Fruit fly (Drosophila melanogaster) whole organism, embryonic: Measurements from ENCODE around the gene CG43339.

Experiments used
- BtbVII ChIP-seq: fragments of 200-800 bp; sonication (Bioruptor generic); optimal IDR thresholded peaks from 3 replicates; lab custom pipeline; 2017; ENCODE audit warnings: missing biosample characterization, mild to moderate bottlenecking, missing genetic modification characterization
- CG12071 ChIP-seq: fragments of 200-800 bp; sonication (Bioruptor generic); optimal IDR thresholded peaks from 3 replicates; lab custom pipeline; 2018; ENCODE audit warnings: missing biosample characterization, mild to moderate bottlenecking, missing genetic modification characterization
- CG14014 ChIP-seq: fragments of 200-800 bp; sonication (Bioruptor generic); IDR thresholded peaks from 2 replicates; pipeline ENCODE4 v1.3.6; 2022; ENCODE audit warnings: missing biosample characterization, missing genetic modification characterization
- CG14965 ChIP-seq: fragments of 200-800 bp; sonication (Bioruptor generic); optimal IDR thresholded peaks from 2 replicates; lab custom pipeline; 2016; ENCODE audit warnings: missing biosample characterization, missing genetic modification characterization, borderline replicate concordance
- CG15601 ChIP-seq: fragments of 200-800 bp; sonication (Bioruptor generic); optimal IDR thresholded peaks from 3 replicates; lab custom pipeline; 2019; ENCODE audit warnings: missing biosample characterization, mild to moderate bottlenecking, missing genetic modification characterization, moderate library complexity
- CG1602 ChIP-seq: fragments of 200-800 bp; sonication (Bioruptor generic); optimal IDR thresholded peaks from 3 replicates; lab custom pipeline; 2016; ENCODE audit warnings: missing biosample characterization, missing genetic modification characterization
- CG18764 ChIP-seq: fragments of 200-800 bp; sonication (Bioruptor generic); optimal IDR thresholded peaks from 3 replicates; lab custom pipeline; 2016; ENCODE audit warnings: missing biosample characterization, missing genetic modification characterization
- CG2202 ChIP-seq: fragments of 200-800 bp; sonication (Bioruptor generic); optimal IDR thresholded peaks from 2 replicates; lab custom pipeline; 2018; ENCODE audit warnings: missing biosample characterization, mild to moderate bottlenecking, missing genetic modification characterization
- CG6689 ChIP-seq: fragments of 200-800 bp; sonication (Bioruptor generic); IDR thresholded peaks from 2 replicates; pipeline ENCODE4 v1.3.6; 2022; ENCODE audit warnings: missing biosample characterization, missing genetic modification characterization
- CG9215 ChIP-seq: fragments of 200-800 bp; sonication (Bioruptor generic); IDR thresholded peaks from 2 replicates; pipeline ENCODE4 v1.3.6; 2022; ENCODE audit warnings: missing biosample characterization, missing genetic modification characterization
- Dip2 ChIP-seq: fragments of 200-800 bp; sonication (Bioruptor generic); IDR thresholded peaks from 2 replicates; pipeline ENCODE4 v1.3.6; 2022; ENCODE audit warnings: missing biosample characterization, missing genetic modification characterization
- Drgx ChIP-seq: fragments of 200-800 bp; sonication (Bioruptor generic); IDR thresholded peaks from 2 replicates; pipeline ENCODE4 v1.3.6; 2022; ENCODE audit warnings: missing biosample characterization, missing genetic modification characterization
- Fer3 ChIP-seq: fragments of 200-800 bp; sonication (Bioruptor generic); optimal IDR thresholded peaks from 2 replicates; lab custom pipeline; 2018; ENCODE audit warnings: missing biosample characterization, mild to moderate bottlenecking, missing genetic modification characterization, moderate library complexity
- H15 ChIP-seq: fragments of 200-800 bp; sonication (Bioruptor generic); IDR thresholded peaks from 3 replicates; pipeline ENCODE4 v1.3.6; 2022; ENCODE audit warnings: missing biosample characterization, missing genetic modification characterization
- H2.0 ChIP-seq: fragments of 200-800 bp; sonication (Bioruptor generic); IDR thresholded peaks from 2 replicates; pipeline ENCODE4 v1.3.6; 2022; ENCODE audit warnings: missing biosample characterization, missing genetic modification characterization
- Jarid2 ChIP-seq: fragments of 200-800 bp; sonication (Bioruptor generic); optimal IDR thresholded peaks from 3 replicates; lab custom pipeline; 2017; ENCODE audit warnings: mild to moderate bottlenecking, missing biosample characterization, missing genetic modification reagents, missing genetic modification characterization
- Lhr ChIP-seq: fragments of 200-800 bp; sonication (Bioruptor generic); optimal IDR thresholded peaks from 3 replicates; lab custom pipeline; 2017; ENCODE audit warnings: mild to moderate bottlenecking, missing biosample characterization, missing genetic modification reagents, missing genetic modification characterization
- MESR4 ChIP-seq: fragments of 200-800 bp; sonication (Bioruptor generic); optimal IDR thresholded peaks from 2 replicates; lab custom pipeline; 2018; ENCODE audit warnings: missing biosample characterization, mild to moderate bottlenecking, missing genetic modification characterization, moderate library complexity
- MTF-1 ChIP-seq: fragments of 200-800 bp; sonication (Bioruptor generic); optimal IDR thresholded peaks from 2 replicates; lab custom pipeline; 2018; ENCODE audit warnings: missing biosample characterization, mild to moderate bottlenecking, missing genetic modification characterization, borderline replicate concordance
- Meics ChIP-seq: fragments of 200-800 bp; sonication (Bioruptor generic); optimal IDR thresholded peaks from 2 replicates; lab custom pipeline; 2017; ENCODE audit warnings: missing biosample characterization, mild to moderate bottlenecking, missing genetic modification characterization
- Nf-YA ChIP-seq: fragments of 200-800 bp; sonication (Bioruptor generic); IDR thresholded peaks from 2 replicates; pipeline ENCODE4 v1.3.6; 2022; ENCODE audit warnings: missing biosample characterization, missing genetic modification characterization
- Sry-β ChIP-seq: fragments of 200-800 bp; sonication (Bioruptor generic); optimal IDR thresholded peaks from 2 replicates; lab custom pipeline; 2018; ENCODE audit warnings: missing biosample characterization, mild to moderate bottlenecking, missing genetic modification characterization, moderate library complexity
- YL-1 ChIP-seq: fragments of 200-800 bp; sonication (Bioruptor generic); optimal IDR thresholded peaks from 3 replicates; lab custom pipeline; 2017; ENCODE audit warnings: missing biosample characterization, mild to moderate bottlenecking, missing genetic modification characterization
- ab ChIP-seq: fragments of 200-800 bp; sonication (Bioruptor generic); optimal IDR thresholded peaks from 2 replicates; lab custom pipeline; 2016; ENCODE audit warnings: missing biosample characterization, missing genetic modification characterization
- aop ChIP-seq: fragments of 200-800 bp; sonication (Bioruptor generic); IDR thresholded peaks from 2 replicates; pipeline ENCODE4 v1.3.6; 2022; ENCODE audit warnings: missing biosample characterization, missing genetic modification characterization
- ato ChIP-seq: fragments of 200-800 bp; sonication (Bioruptor generic); IDR thresholded peaks from 2 replicates; pipeline ENCODE4 v1.3.6; 2022; ENCODE audit warnings: missing biosample characterization, missing genetic modification characterization; ENCODE audit not compliant: partially characterized antibody
- bigmax ChIP-seq: fragments of 200-800 bp; sonication (Bioruptor generic); optimal IDR thresholded peaks from 2 replicates; lab custom pipeline; 2018; ENCODE audit warnings: missing biosample characterization, mild to moderate bottlenecking, missing genetic modification characterization
- br ChIP-seq: fragments of >200 bp; optimal IDR thresholded peaks from 2 replicates; lab custom pipeline; 2017
- caup ChIP-seq: fragments of 200-800 bp; sonication (Bioruptor generic); optimal IDR thresholded peaks from 3 replicates; lab custom pipeline; 2017; ENCODE audit warnings: missing biosample characterization, mild to moderate bottlenecking, missing genetic modification characterization, moderate library complexity; ENCODE audit not compliant: severe bottlenecking
- corto ChIP-seq: fragments of 200-800 bp; sonication (Bioruptor generic); optimal IDR thresholded peaks from 2 replicates; lab custom pipeline; 2016; ENCODE audit warnings: missing biosample characterization, mild to moderate bottlenecking, missing genetic modification characterization, moderate library complexity
- da ChIP-seq: fragments of 200-800 bp; sonication (Bioruptor generic); optimal IDR thresholded peaks from 2 replicates; lab custom pipeline; 2016; ENCODE audit warnings: missing biosample characterization, missing genetic modification characterization
- danr ChIP-seq: fragments of 200-800 bp; sonication (Bioruptor generic); IDR thresholded peaks from 2 replicates; pipeline ENCODE4 v1.3.6; 2022; ENCODE audit warnings: missing biosample characterization, missing genetic modification characterization
- fd96Cb ChIP-seq: fragments of 200-800 bp; sonication (Bioruptor generic); optimal IDR thresholded peaks from 2 replicates; lab custom pipeline; 2018; ENCODE audit warnings: missing biosample characterization, mild to moderate bottlenecking, missing genetic modification characterization, moderate library complexity
- fu2 ChIP-seq: fragments of 200-800 bp; sonication (Bioruptor generic); optimal IDR thresholded peaks from 2 replicates; lab custom pipeline; 2016; ENCODE audit warnings: missing biosample characterization, missing genetic modification characterization
- gcm ChIP-seq: fragments of 200-800 bp; sonication (Bioruptor generic); optimal IDR thresholded peaks from 2 replicates; lab custom pipeline; 2019; ENCODE audit warnings: missing biosample characterization, mild to moderate bottlenecking, missing genetic modification characterization, moderate library complexity
- grau ChIP-seq: fragments of 200-800 bp; optimal IDR thresholded peaks from 3 replicates; lab custom pipeline; 2019; ENCODE audit warnings: missing biosample characterization, mild to moderate bottlenecking, missing genetic modification characterization, moderate library complexity
- kni ChIP-seq: fragments of 200-800 bp; sonication (Bioruptor generic); optimal IDR thresholded peaks from 3 replicates; lab custom pipeline; 2017; ENCODE audit warnings: mild to moderate bottlenecking, missing biosample characterization, missing genetic modification reagents, missing genetic modification characterization
- mirr ChIP-seq: fragments of 200-800 bp; sonication (Bioruptor generic); optimal IDR thresholded peaks from 3 replicates; lab custom pipeline; 2018; ENCODE audit warnings: missing biosample characterization, mild to moderate bottlenecking, missing genetic modification characterization
- odd ChIP-seq: fragments of 200-800 bp; sonication (Bioruptor generic); optimal IDR thresholded peaks from 2 replicates; lab custom pipeline; 2017; ENCODE audit warnings: missing biosample characterization, mild to moderate bottlenecking, missing genetic modification characterization
- pfk ChIP-seq: fragments of 200-800 bp; sonication (Bioruptor generic); optimal IDR thresholded peaks from 2 replicates; lab custom pipeline; 2018; ENCODE audit warnings: missing biosample characterization, mild to moderate bottlenecking, missing genetic modification characterization, moderate library complexity
- pnt ChIP-seq: fragments of 200-800 bp; sonication (Bioruptor generic); optimal IDR thresholded peaks from 3 replicates; lab custom pipeline; 2016; ENCODE audit warnings: missing biosample characterization, missing genetic modification characterization
- repo ChIP-seq: fragments of 200-800 bp; sonication (Bioruptor generic); optimal IDR thresholded peaks from 2 replicates; lab custom pipeline; 2016; ENCODE audit warnings: missing biosample characterization, missing genetic modification characterization
- schlank ChIP-seq: fragments of 200-800 bp; sonication (Bioruptor generic); optimal IDR thresholded peaks from 2 replicates; lab custom pipeline; 2018; ENCODE audit warnings: missing biosample characterization, mild to moderate bottlenecking, missing genetic modification characterization
- shn ChIP-seq: fragments of 200-800 bp; sonication (Bioruptor generic); optimal IDR thresholded peaks from 3 replicates; lab custom pipeline; 2016; ENCODE audit warnings: missing biosample characterization, missing genetic modification characterization
- sna ChIP-seq: fragments of 200-800 bp; sonication (Bioruptor generic); IDR thresholded peaks from 2 replicates; pipeline ENCODE4 v1.3.6; 2022; ENCODE audit warnings: missing biosample characterization, missing genetic modification characterization; ENCODE audit not compliant: partially characterized antibody
- sqz ChIP-seq: fragments of 200-800 bp; sonication (Bioruptor generic); optimal IDR thresholded peaks from 3 replicates; lab custom pipeline; 2018; ENCODE audit warnings: missing biosample characterization, mild to moderate bottlenecking, missing genetic modification characterization
- tio ChIP-seq: fragments of 200-800 bp; sonication (Bioruptor generic); optimal IDR thresholded peaks from 2 replicates; lab custom pipeline; 2017; ENCODE audit warnings: missing biosample characterization, missing genetic modification characterization, inconsistent platforms
- wek ChIP-seq: fragments of 200-800 bp; sonication (Bioruptor generic); optimal IDR thresholded peaks from 3 replicates; lab custom pipeline; 2018; ENCODE audit warnings: missing biosample characterization, mild to moderate bottlenecking, missing genetic modification characterization, moderate library complexity
- zf30C ChIP-seq: fragments of 200-800 bp; sonication (Bioruptor generic); optimal IDR thresholded peaks from 3 replicates; lab custom pipeline; 2018; ENCODE audit warnings: missing biosample characterization, mild to moderate bottlenecking, missing genetic modification characterization

The CG43339 gene

DNA sequence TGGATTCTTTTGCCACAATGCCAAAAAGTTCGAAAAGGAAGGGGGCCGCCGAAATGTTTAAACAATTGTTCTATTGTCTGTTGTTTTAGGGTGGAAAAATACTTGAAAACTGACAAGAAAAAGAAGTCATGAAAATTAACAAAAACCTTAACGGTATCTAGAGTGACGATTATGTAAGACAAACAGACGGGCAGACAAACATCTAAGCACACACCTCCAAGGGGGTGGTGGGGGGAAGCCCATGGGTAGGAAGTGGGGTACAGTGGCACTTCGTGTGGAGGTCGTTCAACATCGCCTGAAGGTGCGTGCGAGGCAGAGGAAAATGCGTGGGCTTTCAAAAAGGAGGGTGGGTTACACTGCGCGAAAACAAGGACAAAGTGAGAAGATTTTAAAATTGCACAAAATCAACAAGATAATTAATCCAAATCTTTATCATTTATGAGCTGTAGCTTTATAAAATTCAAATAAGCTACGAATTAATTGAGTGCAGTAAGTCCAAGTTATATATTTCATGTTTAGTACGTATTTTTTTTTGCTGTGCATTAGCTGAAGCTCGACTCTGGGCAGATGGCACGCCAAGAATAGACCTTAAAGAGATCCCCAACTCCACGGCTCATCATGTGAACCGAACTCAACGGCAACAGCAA, 44.4 kb upstream of the CG43339 start (continued):
- TF ChIP-seq sna (GFP tag; lab: Robert Waterston, UW) = no peak
- no peak for TF ChIP-seq CG14965 (GFP tag; lab: Kevin White, UChicago)
- 0 out of 2 replicates have a peak, but pooled peaks have one; percentile 34 for TF ChIP-seq aop
- TF ChIP-seq Jarid2 (GFP tag; lab: Kevin White, UChicago) = peak; percentile 2
- no peak for TF ChIP-seq sqz
- no peak for TF ChIP-seq shn (GFP tag; lab: Kevin White, UChicago)
- no peak for TF ChIP-seq zf30C (GFP tag; lab: Kevin White, UChicago)
- TF ChIP-seq Meics (GFP tag; lab: Kevin White, UChicago) = peak; percentile 17
- no peak for TF ChIP-seq da (GFP tag; lab: Kevin White, UChicago)
- no peak for TF ChIP-seq YL-1
- peak; percentile 32; the same call in 1 of the 2 replicates for TF ChIP-seq Drgx (GFP tag; lab: Robert Waterston, UW)
- no peak for TF ChIP-seq br (lab: Kevin White, UChicago)
- no peak for TF ChIP-seq H15
- TF ChIP-seq Nf-YA = 0 out of 2 replicates have a peak, but pooled peaks have one; percentile 18
- TF ChIP-seq tio = peak; percentile 1
- no peak for TF ChIP-seq danr (GFP tag; lab: Robert Waterston, UW)
- TF ChIP-seq CG6689 (GFP tag; lab: Robert Waterston, UW) = 0 out of 2 replicates have a peak, but pooled peaks have one; percentile 24
- no peak for TF ChIP-seq schlank (tag; lab: Kevin White, UChicago)
- TF ChIP-seq CG18764 = no peak
- no peak for TF ChIP-seq bigmax (GFP tag; lab: Kevin White, UChicago)
- peak; percentile 36 for TF ChIP-seq kni (GFP tag; lab: Kevin White, UChicago)
- no peak for TF ChIP-seq CG1602
- TF ChIP-seq CG9215 (GFP tag; lab: Robert Waterston, UW) = no peak
- TF ChIP-seq CG12071 (GFP tag; lab: Kevin White, UChicago) = peak; percentile 42
- TF ChIP-seq MTF-1 (GFP tag; lab: Kevin White, UChicago) = peak; percentile 5
- TF ChIP-seq odd (GFP tag; lab: Kevin White, UChicago) = peak; percentile 6
- no peak for TF ChIP-seq fu2 (GFP tag; lab: Kevin White, UChicago)
- TF ChIP-seq Lhr (GFP tag; lab: Kevin White, UChicago) = no peak
- TF ChIP-seq grau = peak; percentile 30
- no peak for TF ChIP-seq fd96Cb
- no peak; the same call in 1 of the 2 replicates for TF ChIP-seq CG14014 (GFP tag; lab: Robert Waterston, UW)
- no peak for TF ChIP-seq gcm (GFP tag; lab: Kevin White, UChicago)
- TF ChIP-seq corto = no peak
- TF ChIP-seq Fer3 (tag; lab: Kevin White, UChicago) = no peak
- no peak for TF ChIP-seq MESR4 (GFP tag; lab: Kevin White, UChicago)
- TF ChIP-seq Sry-β (GFP tag; lab: Kevin White, UChicago) = no peak
- TF ChIP-seq ab = no peak
- TF ChIP-seq wek = peak; percentile 23
- TF ChIP-seq ato (GFP tag; lab: Robert Waterston, UW) = no peak
- TF ChIP-seq pfk = no peak
- peak; percentile 47 for TF ChIP-seq BtbVII (GFP tag; lab: Kevin White, UChicago)
- TF ChIP-seq H2.0 = no peak
- peak; percentile 18 for TF ChIP-seq caup
- no peak for TF ChIP-seq pnt (GFP tag; lab: Kevin White, UChicago)
- no peak for TF ChIP-seq repo (GFP tag; lab: Kevin White, UChicago)
- peak; percentile 6 for TF ChIP-seq CG2202 (tag; lab: Kevin White, UChicago)
- TF ChIP-seq CG15601 (tag; lab: Kevin White, UChicago) = peak; percentile 8
- TF ChIP-seq Dip2 (GFP tag; lab: Robert Waterston, UW) = no peak
- peak; percentile 20 for TF ChIP-seq mirr (GFP tag; lab: Kevin White, UChicago)
